Worm (Caenorhabditis elegans): ENCODE measurements around the gene snu-23.

ce11 chrIII:7729062-7729461, 40.9 kb downstream of the snu-23 start:
- TF ChIP-seq unc-62 (GFP tag; optimal IDR thresholded peaks at IDR 0.05) (no peak), egl-27 (tag; optimal IDR thresholded peaks at IDR 0.05) (no peak), ces-1 (GFP tag; optimal IDR thresholded peaks at IDR 0.05) (no peak), aha-1 (tag; optimal IDR thresholded peaks at IDR 0.05) (no peak), pqm-1 (tag; optimal IDR thresholded peaks at IDR 0.05) (no peak), mep-1 (tag; optimal IDR thresholded peaks at IDR 0.05) (no peak), hlh-4 (tag; optimal IDR thresholded peaks at IDR 0.05) (no peak), elt-3 (tag; optimal IDR thresholded peaks at IDR 0.05) (no peak), efl-3 (GFP tag; optimal IDR thresholded peaks at IDR 0.05) (no peak), ztf-11 (tag; optimal IDR thresholded peaks at IDR 0.05) (no peak), mdl-1 (tag; optimal IDR thresholded peaks at IDR 0.05) (no peak)

Data from whole organism, L1 larva.